Worm (Caenorhabditis elegans): ENCODE results near the gene T05A8.2.

- TF ChIP-seq nhr-12 (tag; optimal IDR thresholded peaks at IDR 0.05) (no peak), elt-3 (tag; optimal IDR thresholded peaks at IDR 0.05) (no peak)
These were observed 37.3 kb upstream of the T05A8.2 start for ce11 chrII:2747956-2748621.

Measured in whole organism, mixed stage, embryonic.